Worm (Caenorhabditis elegans): ENCODE results near the gene fbxa-90.

Gene fbxa-90

DNA sequence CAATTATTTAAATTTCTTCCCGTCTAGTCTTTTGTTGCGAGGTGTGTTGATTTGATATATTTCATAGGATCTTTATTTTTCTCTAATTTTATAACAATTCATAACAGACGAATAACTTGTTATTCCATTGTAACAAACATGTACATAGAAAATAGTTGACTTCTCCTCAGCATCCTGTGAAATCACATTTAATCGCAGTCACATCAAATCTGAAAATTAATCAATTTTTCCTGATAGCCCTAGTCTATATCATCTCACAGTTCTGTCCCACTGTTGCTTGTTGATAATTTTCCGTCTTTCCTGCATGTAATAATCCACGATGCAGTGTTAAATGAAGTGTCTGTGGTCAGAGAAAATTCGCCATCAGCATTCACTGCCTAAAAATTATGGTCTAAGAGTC is 21.2 kb downstream of the fbxa-90 start:
- TF ChIP-seq aptf-3 (GFP tag; IDR thresholded peaks at IDR 0.05) (no peak), ceh-100 (GFP tag; IDR thresholded peaks at IDR 0.05) (no peak), F37B4.10 (GFP tag; IDR thresholded peaks at IDR 0.05) (no peak), hrde-1 (tag; optimal IDR thresholded peaks at IDR 0.05; ENCODE audit: borderline replicate concordance) (no peak), tbp1 (GFP tag; optimal IDR thresholded peaks at IDR 0.05) (no peak), snpc-3.4 (tag; optimal IDR thresholded peaks at IDR 0.05) (no peak), bed-2 (GFP tag; IDR thresholded peaks at IDR 0.05) (no peak), rcor-1 (GFP tag; IDR thresholded peaks at IDR 0.05) (no peak), unc-130 (GFP tag; optimal IDR thresholded peaks at IDR 0.05) (no peak), attf-3 (GFP tag; conservative IDR thresholded peaks at IDR 0.05) (no peak), die-1 (tag; optimal IDR thresholded peaks at IDR 0.05) (no peak), dpff-1 (tag; optimal IDR thresholded peaks at IDR 0.05) (no peak), B0336.3 (GFP tag; IDR thresholded peaks at IDR 0.05) (no peak), mcd-1 (GFP tag; IDR thresholded peaks at IDR 0.05) (no peak), pbrm-1 (GFP tag; IDR thresholded peaks at IDR 0.05) (no peak), lin-40 (tag; optimal IDR thresholded peaks at IDR 0.05) (no peak), B0261.1 (tag; optimal IDR thresholded peaks at IDR 0.05) (no peak)

DNA sequence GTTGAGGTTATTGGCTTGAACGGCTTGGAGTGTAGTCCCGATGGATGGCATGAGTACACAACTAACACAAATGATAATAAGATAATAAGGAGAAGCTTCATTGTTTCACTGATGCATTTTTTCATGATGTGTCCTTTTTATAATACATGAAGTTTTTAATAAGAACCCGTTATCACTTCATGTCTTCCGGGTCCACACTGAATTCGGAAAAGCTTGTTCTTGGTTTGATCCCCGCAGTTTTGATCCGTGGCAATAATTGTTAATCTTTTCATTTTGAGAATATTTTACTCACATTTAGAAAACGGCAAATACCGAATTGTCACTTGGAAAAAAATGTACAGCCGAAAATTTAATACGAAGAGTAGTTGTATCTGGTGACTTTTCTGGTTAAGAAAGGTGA is 22.0 kb downstream of the fbxa-90 start, which contains the start of gene Y102A5C.27:
Gene Y102A5C.27, minus strand, starts transcription at position 101 of the 400 bp plus-strand sequence.
- TF ChIP-seq ztf-26 (tag; optimal IDR thresholded peaks at IDR 0.05) = no peak
- TF ChIP-seq lsl-1 (GFP tag; optimal IDR thresholded peaks at IDR 0.05) = no peak
- TF ChIP-seq lag-1 (GFP tag; IDR thresholded peaks at IDR 0.05) = no peak
- no peak for TF ChIP-seq lin-35 (GFP tag; optimal IDR thresholded peaks at IDR 0.05)
- no peak for TF ChIP-seq ztf-18 (tag; optimal IDR thresholded peaks at IDR 0.05)
- no peak for TF ChIP-seq T07F8.4 (tag; optimal IDR thresholded peaks at IDR 0.05)
- no peak for TF ChIP-seq ekl-4 (GFP tag; IDR thresholded peaks at IDR 0.05)
- TF ChIP-seq D2030.7 (GFP tag; IDR thresholded peaks at IDR 0.05) = no peak
- no peak for TF ChIP-seq akir-1 (GFP tag; optimal IDR thresholded peaks at IDR 0.05)
- no peak for TF ChIP-seq pbrm-1 (GFP tag; IDR thresholded peaks at IDR 0.05)
- TF ChIP-seq gei-17 (GFP tag; optimal IDR thresholded peaks at IDR 0.05) = no peak
- no peak for TF ChIP-seq F23B12.7 (tag; optimal IDR thresholded peaks at IDR 0.05; ENCODE audit: insufficient read depth)
- no peak for TF ChIP-seq hrde-1 (tag; optimal IDR thresholded peaks at IDR 0.05; ENCODE audit: borderline replicate concordance)
- TF ChIP-seq F37B4.10 (GFP tag; IDR thresholded peaks at IDR 0.05) = no peak
- no peak for TF ChIP-seq madf-10 (tag; optimal IDR thresholded peaks at IDR 0.05)

DNA sequence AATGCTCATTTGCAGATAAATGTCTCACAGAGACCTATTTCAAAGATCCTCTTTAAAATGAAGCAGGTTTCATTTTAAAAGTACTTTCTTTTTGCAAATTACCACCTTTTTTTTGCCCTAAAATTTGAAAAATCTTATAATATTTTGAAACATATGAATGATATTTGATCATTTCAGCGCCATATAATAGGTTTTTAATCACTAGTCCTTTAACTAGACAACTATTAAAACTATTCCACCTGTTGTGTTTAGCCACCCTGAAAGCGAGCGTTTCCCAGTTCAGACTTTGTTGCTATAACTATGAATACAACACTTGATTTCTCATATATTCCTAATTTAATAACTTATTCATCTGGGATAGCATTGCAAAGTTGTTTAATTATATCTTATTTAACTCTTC is 25.1 kb downstream of the fbxa-90 start, which contains the start of gene srz-95:
Gene srz-95, plus strand, starts transcription at position 301 of the 400 bp plus-strand sequence.
- TF ChIP-seq C06A6.2 (GFP tag; conservative IDR thresholded peaks at IDR 0.05) (no peak), snpc-3.4 (tag; optimal IDR thresholded peaks at IDR 0.05) (no peak)

DNA sequence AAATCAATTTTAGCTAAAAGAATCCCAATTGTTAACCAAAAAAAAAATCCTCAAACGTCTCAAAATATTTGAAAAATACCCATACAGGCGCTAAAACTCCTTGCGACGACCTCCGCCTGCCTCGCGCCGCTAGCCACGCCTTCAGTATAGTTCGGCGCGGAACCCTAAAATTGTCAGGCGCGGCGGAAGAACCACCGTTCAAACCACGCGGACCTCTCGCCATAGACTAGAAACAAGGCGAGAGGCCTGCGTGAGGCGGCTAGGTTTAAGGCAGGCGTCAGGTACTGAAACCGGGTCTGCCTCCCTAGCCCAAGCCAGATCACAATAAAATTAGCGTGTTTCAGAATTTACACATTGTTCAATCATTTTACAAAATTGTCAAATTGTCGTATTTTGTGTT is 25.8 kb downstream of the fbxa-90 start:
- TF ChIP-seq ztf-3 (GFP tag; optimal IDR thresholded peaks at IDR 0.05) (no peak), F23B12.7 (tag; optimal IDR thresholded peaks at IDR 0.05; ENCODE audit: insufficient read depth) (no peak), ztf-22 (GFP tag; optimal IDR thresholded peaks at IDR 0.05) (no peak), atf-7 (tag; optimal IDR thresholded peaks at IDR 0.05) (no peak), zfh-2 (GFP tag; conservative IDR thresholded peaks at IDR 0.05) (peak; percentile 67)

Data from whole organism, young adult.